Worm (Caenorhabditis elegans) whole organism, young adult: ENCODE results near the gene C03G6.6.

ENCODE experiments used
- D2030.7 ChIP-seq: fragments of 200-800 bp; sonication (Bioruptor generic); IDR thresholded peaks from 2 replicates; pipeline ENCODE4 v1.3.6; 2022; ENCODE audit warnings: missing genetic modification reagents, missing genetic modification characterization, missing compliant biosample characterization
- Y53F4B.3 ChIP-seq: fragments of 200-800 bp; sonication (Bioruptor generic); IDR thresholded peaks from 2 replicates; pipeline ENCODE4 v1.3.6; 2022; ENCODE audit warnings: missing genetic modification reagents, missing genetic modification characterization, missing compliant biosample characterization
- Y79H2A.3 ChIP-seq: fragments of 200-800 bp; sonication (Bioruptor generic); conservative IDR thresholded peaks from 2 replicates; pipeline ENCODE4 v1.3.6; 2022; ENCODE audit warnings: missing genetic modification reagents, missing genetic modification characterization, missing compliant biosample characterization
- Y95B8A.8 ChIP-seq: fragments of 200-800 bp; sonication (Bioruptor generic); IDR thresholded peaks from 2 replicates; pipeline ENCODE4 v1.3.6; 2022; ENCODE audit warnings: missing genetic modification reagents, missing genetic modification characterization, missing compliant biosample characterization
- akir-1 ChIP-seq: fragments of 200-800 bp; sonication (Bioruptor generic); optimal IDR thresholded peaks from 2 replicates; lab custom pipeline; 2018; ENCODE audit warnings: mild to moderate bottlenecking, missing genetic modification characterization, moderate library complexity, missing compliant biosample characterization
- aptf-2 ChIP-seq: fragments of 200-800 bp; sonication (Bioruptor generic); conservative IDR thresholded peaks from 2 replicates; pipeline ENCODE4 v1.3.6; 2022; ENCODE audit warnings: missing genetic modification reagents, missing genetic modification characterization, missing compliant biosample characterization
- cebp-1 ChIP-seq, 2 experiments: fragments of 200-800 bp in 1 of 2; sonication (Bioruptor generic) in 1 of 2; sonication (generic microtip) in 1 of 2; IDR thresholded peaks in 1 of 2; optimal IDR thresholded peaks in 1 of 2; 2 replicates each; pipeline versions ENCODE4 v1.3.6 to Lab custom; 2017 to 2022; ENCODE audit warnings: missing compliant biosample characterization in 2 of 2, missing genetic modification characterization in 2 of 2, mild to moderate bottlenecking in 1 of 2, missing genetic modification reagents in 1 of 2, moderate library complexity in 1 of 2
- ceh-27 ChIP-seq: fragments of 200-800 bp; sonication (Bioruptor generic); optimal IDR thresholded peaks from 2 replicates; lab custom pipeline; 2018; ENCODE audit warnings: mild to moderate bottlenecking, missing genetic modification characterization, moderate library complexity, missing compliant biosample characterization
- efl-1 ChIP-seq: fragments of 150-350 bp; optimal IDR thresholded peaks from 2 replicates; lab custom pipeline; 2014; ENCODE audit warnings: missing biosample characterization, missing genetic modification reagents, missing genetic modification characterization
- egrh-3 ChIP-seq: fragments of 200-800 bp; sonication (Bioruptor generic); IDR thresholded peaks from 2 replicates; pipeline ENCODE4 v1.3.6; 2022; ENCODE audit warnings: missing genetic modification reagents, missing genetic modification characterization, missing compliant biosample characterization
- him-1 ChIP-seq: sonication (generic microtip); optimal IDR thresholded peaks from 2 replicates; lab custom pipeline; 2016; ENCODE audit warnings: missing genotype, missing genetic modification reagents, missing genetic modification characterization, missing compliant biosample characterization
- hlh-12 ChIP-seq: sonication (generic microtip); optimal IDR thresholded peaks from 2 replicates; lab custom pipeline; 2016; ENCODE audit warnings: missing genetic modification characterization, missing compliant biosample characterization
- hmg-1.2 ChIP-seq: fragments of 200-800 bp; sonication (Bioruptor generic); IDR thresholded peaks from 2 replicates; pipeline ENCODE4 v1.3.6; 2022; ENCODE audit warnings: missing genetic modification reagents, missing genetic modification characterization, missing compliant biosample characterization
- let-607 ChIP-seq, 2 experiments: fragments of 200-800 bp in 1 of 2; sonication (Bioruptor generic) in 1 of 2; sonication (generic microtip) in 1 of 2; optimal IDR thresholded peaks; 2 replicates each; lab custom pipeline; 2016 to 2018; ENCODE audit warnings: mild to moderate bottlenecking in 2 of 2, missing compliant biosample characterization in 2 of 2, missing genetic modification characterization in 2 of 2, moderate library complexity in 2 of 2, missing genotype in 1 of 2
- lin-35 ChIP-seq, 3 experiments: fragments of 150-350 bp in 2 of 3; sonication (generic microtip) in 1 of 3; optimal IDR thresholded peaks; 2 replicates each; lab custom pipeline; 2014 to 2018; ENCODE audit warnings: missing biosample characterization in 3 of 3, missing genetic modification characterization in 3 of 3, missing genetic modification reagents in 3 of 3
- lin-40 ChIP-seq: sonication (generic microtip); optimal IDR thresholded peaks from 2 replicates; lab custom pipeline; 2016; ENCODE audit warnings: missing genetic modification characterization, mild to moderate bottlenecking, missing compliant biosample characterization, missing genotype, missing genetic modification reagents
- lsy-27 ChIP-seq: sonication (generic microtip); optimal IDR thresholded peaks from 2 replicates; lab custom pipeline; 2017; ENCODE audit warnings: missing genetic modification characterization, mild to moderate bottlenecking, missing compliant biosample characterization, antibody characterized with exemption, missing genotype, borderline replicate concordance; ENCODE audit not compliant: insufficient read depth
- madf-10 ChIP-seq: sonication (generic microtip); optimal IDR thresholded peaks from 2 replicates; lab custom pipeline; 2016; ENCODE audit warnings: mild to moderate bottlenecking, missing genetic modification characterization, missing compliant biosample characterization
- nfyb-1 ChIP-seq: fragments of 200-800 bp; sonication (Bioruptor generic); IDR thresholded peaks from 2 replicates; pipeline ENCODE4 v1.3.6; 2022; ENCODE audit warnings: missing genetic modification reagents, missing genetic modification characterization, missing compliant biosample characterization
- nhr-179 ChIP-seq: sonication (generic microtip); optimal IDR thresholded peaks from 2 replicates; lab custom pipeline; 2016; ENCODE audit warnings: mild to moderate bottlenecking, missing genetic modification characterization, missing compliant biosample characterization
- nhr-27 ChIP-seq: fragments of 200-800 bp; sonication (Bioruptor generic); optimal IDR thresholded peaks from 2 replicates; lab custom pipeline; 2018; ENCODE audit warnings: mild to moderate bottlenecking, missing genetic modification characterization, moderate library complexity, missing compliant biosample characterization
- nhr-80 ChIP-seq: sonication (generic microtip); optimal IDR thresholded peaks from 2 replicates; lab custom pipeline; 2016; ENCODE audit warnings: missing genetic modification characterization, missing compliant biosample characterization
- pbrm-1 ChIP-seq: fragments of 200-800 bp; sonication (Bioruptor generic); IDR thresholded peaks from 2 replicates; pipeline ENCODE4 v1.3.6; 2022; ENCODE audit warnings: missing genetic modification reagents, missing genetic modification characterization, missing compliant biosample characterization
- sdz-38 ChIP-seq: sonication (generic microtip); optimal IDR thresholded peaks from 2 replicates; lab custom pipeline; 2016; ENCODE audit warnings: missing genotype, missing genetic modification characterization, missing compliant biosample characterization
- snpc-1.3 ChIP-seq: sonication (generic microtip); optimal IDR thresholded peaks from 2 replicates; lab custom pipeline; 2017; ENCODE audit warnings: missing genetic modification characterization, mild to moderate bottlenecking, missing compliant biosample characterization, antibody characterized with exemption, moderate library complexity, missing genotype, missing genetic modification reagents; ENCODE audit not compliant: insufficient read depth
- unc-130 ChIP-seq: sonication (generic microtip); optimal IDR thresholded peaks from 2 replicates; lab custom pipeline; 2016; ENCODE audit warnings: missing genetic modification reagents, missing genetic modification characterization, missing compliant biosample characterization
- ztf-18 ChIP-seq: sonication (generic microtip); optimal IDR thresholded peaks from 2 replicates; lab custom pipeline; 2016; ENCODE audit warnings: missing genotype, mild to moderate bottlenecking, missing genetic modification characterization, missing compliant biosample characterization
- ztf-25 ChIP-seq: fragments of 200-800 bp; sonication (Bioruptor generic); IDR thresholded peaks from 2 replicates; pipeline ENCODE4 v1.3.6; 2022; ENCODE audit warnings: missing genetic modification reagents, missing genetic modification characterization, missing compliant biosample characterization
- ztf-28 ChIP-seq: fragments of 200-800 bp; sonication (Bioruptor generic); IDR thresholded peaks from 2 replicates; pipeline ENCODE4 v1.3.6; 2022; ENCODE audit warnings: missing genetic modification reagents, missing genetic modification characterization, missing compliant biosample characterization

The C03G6.6 gene

ce11 chrV:7381008-7381407 lies 23.8 kb downstream of the C03G6.6 start, which contains the start of gene C03G6.17:
C03G6.17 (minus strand) TSS chrV:7381108.
- TF ChIP-seq Y53F4B.3 (GFP tag; lab: Robert Waterston, UW) (no peak), egrh-3 (GFP tag; lab: Robert Waterston, UW) (no peak)

ce11 chrV:7386052-7386573 lies 28.9 kb downstream of the C03G6.6 start, which contains the start of gene srp-6:
srp-6 (minus strand) TSS chrV:7386102.
- TF ChIP-seq Y95B8A.8 (GFP tag; lab: Robert Waterston, UW) = no peak
- no peak for TF ChIP-seq let-607 (tag; optimal IDR thresholded peaks at IDR 0.05; lab: Kevin White, UChicago)
- TF ChIP-seq hmg-1.2 (GFP tag; lab: Robert Waterston, UW) = no peak
- TF ChIP-seq Y53F4B.3 (GFP tag; lab: Robert Waterston, UW) = no peak

- TF ChIP-seq lsy-27 (tag; lab: Kevin White, UChicago) (no peak), ztf-28 (GFP tag; lab: Robert Waterston, UW) (no peak), sdz-38 (tag; lab: Kevin White, UChicago) (no peak), pbrm-1 (GFP tag; lab: Robert Waterston, UW) (no peak), aptf-2 (GFP tag; lab: Robert Waterston, UW) (no peak), cebp-1 (GFP tag; IDR thresholded peaks at IDR 0.05; lab: Robert Waterston, UW) (no peak), cebp-1 (tag; optimal IDR thresholded peaks at IDR 0.05; lab: Kevin White, UChicago) (no peak), efl-1 (no peak), Y79H2A.3 (GFP tag; lab: Robert Waterston, UW) (no peak), lin-35 (GFP tag; optimal IDR thresholded peaks at IDR 0.05; lab: Kevin White, UChicago) (no peak)
Observed at ce11 chrV:7387755-7388154, 30.5 kb downstream of the C03G6.6 start, which contains the start of gene C02H6.3. C02H6.3 (minus strand) TSS chrV:7387855.

ce11 chrV:7389771-7390170 lies 32.5 kb downstream of the C03G6.6 start, which contains the start of gene C02H6.1:
C02H6.1 (minus strand) TSS chrV:7389871.
- TF ChIP-seq ztf-18 (tag; lab: Kevin White, UChicago) (no peak), ztf-25 (no peak), unc-130 (no peak), D2030.7 (GFP tag; lab: Robert Waterston, UW) (no peak), nhr-27 (tag; lab: Kevin White, UChicago) (no peak), madf-10 (no peak), snpc-1.3 (no peak), ceh-27 (no peak), nfyb-1 (GFP tag; lab: Robert Waterston, UW) (no peak)

ce11 chrV:7391933-7392332 lies 34.7 kb downstream of the C03G6.6 start, which contains the start of gene fbxa-105:
fbxa-105 (minus strand) TSS chrV:7392029.
- no peak for TF ChIP-seq nhr-179 (tag; lab: Kevin White, UChicago)
- TF ChIP-seq nhr-80 (tag; lab: Kevin White, UChicago) = peak; percentile 34
- TF ChIP-seq lin-40 (tag; lab: Kevin White, UChicago) = no peak

- TF ChIP-seq him-1 (tag; lab: Kevin White, UChicago) (no peak), hlh-12 (tag; lab: Kevin White, UChicago) (no peak), akir-1 (GFP tag; lab: Kevin White, UChicago) (no peak), madf-10 (no peak)
Observed at ce11 chrV:7395359-7395758, 38.1 kb downstream of the C03G6.6 start, which contains the start of gene srx-9. srx-9 (minus strand) TSS chrV:7395459.
